Fruit fly (Drosophila melanogaster) S2 (cell line): Measurements from ENCODE around the gene Cpsf100.

Experiments used
- CG8478 ChIP-seq: fragments of >200 bp; optimal IDR thresholded peaks from 2 replicates; lab custom pipeline; 2018
- CTCF ChIP-seq, 2 experiments: fragments of >200 bp; optimal IDR thresholded peaks; 2 replicates each; lab custom pipeline; 2018

dm6 chr3R:29038960-29039581 lies 4.7 kb downstream of the Cpsf100 start, which contains the start of the genes Slu7 and Pkc98E:
- TF ChIP-seq CG8478 (lab: Kevin White, UChicago), result no peak
- TF ChIP-seq CTCF (optimal IDR thresholded peaks at IDR 0.05; lab: Kevin White, UChicago), result no peak
